Fruit fly (Drosophila melanogaster) whole organism, prepupa: ENCODE results near the gene CG17029.

ENCODE experiments used
- Blimp-1 ChIP-seq: fragments of 200-800 bp; sonication (Bioruptor generic); optimal IDR thresholded peaks from 3 replicates; lab custom pipeline; 2017; ENCODE audit warnings: missing biosample characterization, missing genetic modification characterization, mild to moderate bottlenecking, moderate library complexity, missing genetic modification reagents
- CG10631 ChIP-seq: fragments of 200-800 bp; sonication (Bioruptor generic); optimal IDR thresholded peaks from 2 replicates; lab custom pipeline; 2016; ENCODE audit warnings: missing biosample characterization, missing genetic modification characterization
- CG10669 ChIP-seq: fragments of 200-800 bp; sonication (Bioruptor generic); optimal IDR thresholded peaks from 3 replicates; lab custom pipeline; 2018; ENCODE audit warnings: missing biosample characterization, mild to moderate bottlenecking, missing genetic modification characterization, moderate library complexity
- CG11294 ChIP-seq: fragments of 200-800 bp; sonication (Bioruptor generic); IDR thresholded peaks from 2 replicates; pipeline ENCODE4 v1.3.6; 2022; ENCODE audit warnings: missing biosample characterization, missing genetic modification characterization
- CG11902 ChIP-seq: fragments of 200-800 bp; sonication (Bioruptor generic); optimal IDR thresholded peaks from 3 replicates; lab custom pipeline; 2016; ENCODE audit warnings: missing biosample characterization, missing genetic modification characterization
- CG15336 ChIP-seq: fragments of 200-800 bp; sonication (Bioruptor generic); IDR thresholded peaks from 2 replicates; pipeline ENCODE4 v1.3.6; 2022; ENCODE audit warnings: missing biosample characterization, missing genetic modification characterization
- CG1621 ChIP-seq: fragments of 200-800 bp; sonication (Bioruptor generic); optimal IDR thresholded peaks from 3 replicates; lab custom pipeline; 2018; ENCODE audit warnings: missing biosample characterization, mild to moderate bottlenecking, missing genetic modification characterization
- CG3032 ChIP-seq: fragments of 200-800 bp; optimal IDR thresholded peaks from 2 replicates; lab custom pipeline; 2019; ENCODE audit warnings: missing biosample characterization, mild to moderate bottlenecking, missing genetic modification characterization, moderate library complexity
- CG31627 ChIP-seq: fragments of 200-800 bp; sonication (Bioruptor generic); optimal IDR thresholded peaks from 3 replicates; lab custom pipeline; 2016; ENCODE audit warnings: missing biosample characterization, missing genetic modification characterization
- CG34406 ChIP-seq: fragments of 200-800 bp; sonication (Bioruptor generic); optimal IDR thresholded peaks from 3 replicates; lab custom pipeline; 2016; ENCODE audit warnings: missing biosample characterization, missing genetic modification characterization
- CG3919 ChIP-seq: fragments of 200-800 bp; sonication (Bioruptor generic); optimal IDR thresholded peaks from 3 replicates; lab custom pipeline; 2016; ENCODE audit warnings: missing biosample characterization, missing genetic modification characterization
- CG6163 ChIP-seq: fragments of 200-800 bp; sonication (Bioruptor generic); IDR thresholded peaks from 3 replicates; pipeline ENCODE4 v1.3.6; 2022; ENCODE audit warnings: missing biosample characterization, missing genetic modification characterization
- CG6276 ChIP-seq: fragments of 200-800 bp; sonication (Bioruptor generic); optimal IDR thresholded peaks from 2 replicates; lab custom pipeline; 2017; ENCODE audit warnings: missing biosample characterization, mild to moderate bottlenecking, missing genetic modification characterization
- CG6792 ChIP-seq: fragments of 200-800 bp; sonication (Bioruptor generic); optimal IDR thresholded peaks from 3 replicates; lab custom pipeline; 2016; ENCODE audit warnings: missing biosample characterization, missing genetic modification characterization
- CG6854 ChIP-seq: fragments of 200-800 bp; sonication (Bioruptor generic); optimal IDR thresholded peaks from 2 replicates; lab custom pipeline; 2017; ENCODE audit warnings: missing biosample characterization, mild to moderate bottlenecking, missing genetic modification characterization
- CG7368 ChIP-seq: fragments of 200-800 bp; sonication (Bioruptor generic); optimal IDR thresholded peaks from 3 replicates; lab custom pipeline; 2016; ENCODE audit warnings: missing biosample characterization, missing genetic modification characterization
- CG8319 ChIP-seq: fragments of 200-800 bp; sonication (Bioruptor generic); optimal IDR thresholded peaks from 3 replicates; lab custom pipeline; 2016; ENCODE audit warnings: missing biosample characterization, missing genetic modification characterization
- CG8632 ChIP-seq: fragments of 200-800 bp; sonication (Bioruptor generic); optimal IDR thresholded peaks from 3 replicates; lab custom pipeline; 2016; ENCODE audit warnings: missing biosample characterization, missing genetic modification characterization
- Eip75B ChIP-seq: fragments of 200-800 bp; sonication (Bioruptor generic); optimal IDR thresholded peaks from 3 replicates; lab custom pipeline; 2016; ENCODE audit warnings: missing biosample characterization, missing genetic modification characterization
- Eip78C ChIP-seq: fragments of 200-800 bp; sonication (Bioruptor generic); peaks from one replicate; lab custom pipeline; 2016; ENCODE audit warnings: missing biosample characterization, missing genetic modification characterization
- Ets21C ChIP-seq: fragments of 200-800 bp; sonication (Bioruptor generic); optimal IDR thresholded peaks from 3 replicates; lab custom pipeline; 2016; ENCODE audit warnings: missing biosample characterization, missing genetic modification characterization
- Hr38 ChIP-seq: sonication (Bioruptor generic); optimal IDR thresholded peaks from 2 replicates; lab custom pipeline; 2016; ENCODE audit warnings: missing biosample characterization, missing genetic modification characterization
- Hr39 ChIP-seq: fragments of 200-800 bp; sonication (Bioruptor generic); optimal IDR thresholded peaks from 2 replicates; lab custom pipeline; 2016; ENCODE audit warnings: missing biosample characterization, missing genetic modification characterization
- Hr4 ChIP-seq: fragments of 200-800 bp; sonication (Bioruptor generic); optimal IDR thresholded peaks from 3 replicates; lab custom pipeline; 2016; ENCODE audit warnings: missing biosample characterization, missing genetic modification characterization
- Lpt ChIP-seq: fragments of 200-800 bp; sonication (Bioruptor generic); optimal IDR thresholded peaks from 3 replicates; lab custom pipeline; 2016; ENCODE audit warnings: missing biosample characterization, missing genetic modification characterization
- Smox ChIP-seq: fragments of 200-800 bp; sonication (Bioruptor generic); optimal IDR thresholded peaks from 3 replicates; lab custom pipeline; 2016; ENCODE audit warnings: missing biosample characterization, missing genetic modification characterization
- Sox102F ChIP-seq: fragments of 200-800 bp; sonication (Bioruptor generic); optimal IDR thresholded peaks from 2 replicates; lab custom pipeline; 2016; ENCODE audit warnings: missing biosample characterization, mild to moderate bottlenecking, missing genetic modification characterization
- Sox15 ChIP-seq: fragments of 200-800 bp; sonication (Bioruptor generic); optimal IDR thresholded peaks from 3 replicates; lab custom pipeline; 2016; ENCODE audit warnings: missing biosample characterization, missing genetic modification characterization
- achi ChIP-seq: fragments of 200-800 bp; sonication (Bioruptor generic); optimal IDR thresholded peaks from 3 replicates; lab custom pipeline; 2016; ENCODE audit warnings: missing biosample characterization, missing genetic modification characterization
- cyc ChIP-seq: fragments of 200-800 bp; sonication (Bioruptor generic); optimal IDR thresholded peaks from 3 replicates; lab custom pipeline; 2016; ENCODE audit warnings: missing biosample characterization, missing genetic modification characterization
- dac ChIP-seq: fragments of 200-800 bp; sonication (Bioruptor generic); optimal IDR thresholded peaks from 2 replicates; lab custom pipeline; 2017; ENCODE audit warnings: missing biosample characterization, mild to moderate bottlenecking, missing genetic modification characterization
- dsx ChIP-seq: fragments of 200-800 bp; optimal IDR thresholded peaks from 3 replicates; lab custom pipeline; 2019; ENCODE audit warnings: missing biosample characterization, mild to moderate bottlenecking, missing genetic modification characterization, moderate library complexity; ENCODE audit not compliant: poor library complexity, severe bottlenecking
- eg ChIP-seq: fragments of 200-800 bp; sonication (Bioruptor generic); IDR thresholded peaks from 3 replicates; pipeline ENCODE4 v1.3.6; 2022; ENCODE audit warnings: missing biosample characterization, missing genetic modification characterization
- fd59A ChIP-seq: fragments of 200-800 bp; sonication (Bioruptor generic); optimal IDR thresholded peaks from 2 replicates; lab custom pipeline; 2017; ENCODE audit warnings: missing biosample characterization, mild to moderate bottlenecking, missing genetic modification characterization, missing genetic modification reagents
- fd85E ChIP-seq: fragments of 200-800 bp; sonication (Bioruptor generic); optimal IDR thresholded peaks from 3 replicates; lab custom pipeline; 2016; ENCODE audit warnings: missing biosample characterization, missing genetic modification characterization
- fkh ChIP-seq: fragments of 200-800 bp; sonication (Bioruptor generic); optimal IDR thresholded peaks from 3 replicates; lab custom pipeline; 2017; ENCODE audit warnings: missing biosample characterization, mild to moderate bottlenecking, missing genetic modification characterization, moderate library complexity
- lz ChIP-seq: fragments of 200-800 bp; sonication (Bioruptor generic); optimal IDR thresholded peaks from 3 replicates; lab custom pipeline; 2016; ENCODE audit warnings: missing biosample characterization, missing genetic modification characterization
- net ChIP-seq: fragments of 200-800 bp; sonication (Bioruptor generic); optimal IDR thresholded peaks from 3 replicates; lab custom pipeline; 2016; ENCODE audit warnings: missing biosample characterization, missing genetic modification characterization
- pdm3 ChIP-seq: fragments of 200-800 bp; sonication (Bioruptor generic); optimal IDR thresholded peaks from 3 replicates; lab custom pipeline; 2016; ENCODE audit warnings: missing biosample characterization, missing genetic modification characterization
- salr ChIP-seq, 2 experiments: fragments of 200-800 bp; sonication (Bioruptor generic); optimal IDR thresholded peaks; 3 replicates each; lab custom pipeline; 2016 to 2018; ENCODE audit warnings: missing biosample characterization in 2 of 2, missing genetic modification characterization in 2 of 2, mild to moderate bottlenecking in 1 of 2
- ss ChIP-seq, 2 experiments: fragments of 200-800 bp; sonication (Bioruptor generic); optimal IDR thresholded peaks; 2 replicates in 1 of 2; 3 replicates in 1 of 2; lab custom pipeline; 2017 to 2018; ENCODE audit warnings: mild to moderate bottlenecking in 2 of 2, missing biosample characterization in 2 of 2, missing genetic modification characterization in 2 of 2, moderate library complexity in 1 of 2
- svp ChIP-seq: fragments of 200-800 bp; sonication (Bioruptor generic); peaks from one replicate; lab custom pipeline; 2016; ENCODE audit warnings: missing biosample characterization, missing genetic modification characterization
- topi ChIP-seq: fragments of 200-800 bp; sonication (Bioruptor generic); optimal IDR thresholded peaks from 3 replicates; lab custom pipeline; 2016; ENCODE audit warnings: missing biosample characterization, missing genetic modification characterization
- vri ChIP-seq: fragments of 200-800 bp; sonication (Bioruptor generic); optimal IDR thresholded peaks from 3 replicates; lab custom pipeline; 2016; ENCODE audit warnings: missing biosample characterization, mild to moderate bottlenecking, missing genetic modification characterization

CG17029 gene

DNA sequence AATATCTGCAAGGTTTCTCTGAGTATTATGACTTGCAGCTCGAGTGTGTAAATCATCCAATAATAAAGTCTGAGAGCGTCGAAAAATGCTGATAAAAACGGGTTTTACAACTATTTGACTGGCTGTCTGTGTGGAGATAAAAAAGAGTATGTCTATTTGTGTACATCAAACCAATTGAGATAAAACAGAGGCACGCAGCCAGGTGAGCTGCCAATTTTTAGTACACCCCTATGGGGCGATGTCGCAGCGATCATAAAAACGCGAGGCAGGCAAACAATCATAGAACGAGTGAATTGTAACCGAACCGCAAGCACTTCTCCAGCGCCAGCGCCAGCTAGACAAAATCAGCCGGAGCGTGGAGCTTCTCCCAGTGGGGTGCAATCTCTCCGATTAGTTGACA, 3.2 kb downstream of the CG17029 start, which contains the start of gene CG17027:
Gene CG17027, plus strand, starts transcription at position 189 of the 400 bp plus-strand sequence.
- TF ChIP-seq CG8632 (GFP tag; lab: Kevin White, UChicago), result no peak
- TF ChIP-seq fkh, result peak; percentile 51
- no peak for TF ChIP-seq CG10631
- TF ChIP-seq fd85E (GFP tag; lab: Kevin White, UChicago), result no peak
- TF ChIP-seq, all 60 proteins: peak for 1

DNA sequence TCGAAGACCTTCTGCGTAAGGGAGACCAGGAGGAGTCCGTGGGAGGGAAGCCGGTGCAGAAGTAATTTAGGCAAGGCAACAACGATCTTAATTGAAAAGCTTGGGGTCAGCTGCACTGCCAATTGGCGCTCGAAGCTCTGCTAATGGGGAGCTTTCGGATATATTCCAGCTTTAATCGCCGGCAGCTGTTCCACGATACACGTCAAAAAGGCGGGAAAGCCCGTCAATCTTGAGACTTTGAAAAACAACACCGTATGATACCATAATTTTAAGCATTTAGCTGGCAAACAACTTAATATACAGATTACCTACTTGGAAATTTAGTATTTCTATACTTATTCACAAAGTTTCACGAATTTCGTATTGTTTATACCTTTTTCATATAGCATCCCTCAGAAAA, 4.7 kb downstream of the CG17029 start:
- no peak for TF ChIP-seq CG7368
- TF ChIP-seq CG8319 (GFP tag; lab: Kevin White, UChicago), result no peak
- peak; percentile 9 for TF ChIP-seq vri (GFP tag; lab: Kevin White, UChicago)

DNA sequence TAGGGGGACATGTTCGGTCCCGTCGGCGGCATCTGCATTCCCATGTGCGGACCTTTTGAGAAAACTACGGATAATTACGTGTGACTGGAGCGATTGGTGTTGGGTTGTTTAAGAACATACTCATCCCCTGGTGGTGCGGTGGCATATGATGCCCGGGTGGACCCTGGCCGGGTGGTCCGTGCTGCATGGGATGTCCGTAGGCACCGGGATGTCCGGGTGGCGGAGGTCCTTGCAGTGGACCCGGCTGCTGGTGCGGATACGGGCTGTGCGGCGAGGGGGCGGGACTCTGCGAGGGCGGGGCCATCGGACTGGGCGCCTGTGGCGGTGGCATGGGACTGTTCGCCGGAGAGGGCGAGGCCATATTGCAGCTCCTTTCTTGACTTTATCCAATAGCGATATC, 5.5 kb downstream of the CG17029 start:
- TF ChIP-seq Hr38 (no peak), Smox (GFP tag; lab: Kevin White, UChicago) (no peak), Eip75B (GFP tag; lab: Kevin White, UChicago) (no peak), Sox15 (GFP tag; lab: Kevin White, UChicago) (no peak), ss (GFP tag; optimal IDR thresholded peaks at IDR 0.05; lab: Kevin White, UChicago) (no peak), CG6276 (GFP tag; lab: Kevin White, UChicago) (no peak), Eip78C (GFP tag; lab: Kevin White, UChicago) (no peak), Blimp-1 (no peak), CG15336 (GFP tag; lab: Robert Waterston, UW) (no peak), CG7368 (no peak)

DNA sequence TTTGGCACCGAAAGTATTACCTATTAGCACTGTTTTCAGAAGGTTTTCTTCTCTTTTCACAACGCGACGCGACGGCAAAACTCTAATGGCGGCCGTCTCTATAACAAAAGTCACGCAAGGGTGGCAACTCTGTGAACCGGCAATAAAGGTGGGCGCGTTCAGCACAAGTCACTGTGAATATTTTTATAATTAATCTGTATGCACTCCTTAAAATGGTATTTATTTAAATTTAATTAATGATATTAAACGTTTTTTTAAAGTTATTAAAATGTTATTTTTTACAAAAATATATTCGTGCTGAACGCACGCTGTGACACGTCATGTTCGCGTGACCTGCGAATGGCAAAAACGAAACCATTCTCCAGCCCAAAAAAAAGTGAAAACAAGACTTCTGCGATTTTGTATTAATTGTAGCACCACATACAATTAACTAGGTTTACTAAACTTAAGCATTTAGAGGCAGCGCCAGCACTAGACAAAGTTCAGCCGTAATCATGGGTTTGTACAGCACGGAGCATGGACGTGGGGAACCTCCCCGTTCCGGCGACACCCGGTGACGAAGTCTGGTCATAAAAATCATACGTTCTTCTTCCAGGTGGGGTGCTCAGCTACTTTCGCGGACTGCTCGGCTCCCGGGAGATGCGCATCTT, 6.2 kb downstream of the CG17029 start, which contains the start of the genes brm and Arl1:
Gene brm, minus strand, starts transcription at position 87 of the 650 bp plus-strand sequence.
Gene Arl1, plus strand, starts transcription at position 353 of the 650 bp plus-strand sequence.
- peak; percentile 99 for TF ChIP-seq svp (GFP tag; lab: Kevin White, UChicago)
- TF ChIP-seq Ets21C (GFP tag; lab: Kevin White, UChicago), result peak; percentile 90
- TF ChIP-seq CG6792 (GFP tag; lab: Kevin White, UChicago), result peak; percentile 94
- peak; percentile 98 for TF ChIP-seq dac (GFP tag; lab: Kevin White, UChicago)
- peak in 1 of 2 experiments; percentile 99 for TF ChIP-seq ss (GFP tag; optimal IDR thresholded peaks at IDR 0.05; lab: Kevin White, UChicago)
- TF ChIP-seq Hr38, result peak; percentile 6
- TF ChIP-seq Hr4, result peak; percentile 97
- peak; percentile 96 for TF ChIP-seq lz (GFP tag; lab: Kevin White, UChicago)
- TF ChIP-seq CG34406 (GFP tag; lab: Kevin White, UChicago), result peak; percentile 99
- TF ChIP-seq CG7368, result peak; percentile 94
- TF ChIP-seq Hr39, result peak; percentile 92
- peak; percentile 96 to 98 for TF ChIP-seq salr (GFP tag; optimal IDR thresholded peaks at IDR 0.05; lab: Kevin White, UChicago)
- TF ChIP-seq CG1621 (tag; lab: Kevin White, UChicago), result peak; percentile 93
- peak; percentile 94 for TF ChIP-seq Smox (GFP tag; lab: Kevin White, UChicago)
- TF ChIP-seq Sox15 (GFP tag; lab: Kevin White, UChicago), result peak; percentile 98
- peak; percentile 98 for TF ChIP-seq CG15336 (GFP tag; lab: Robert Waterston, UW)
- TF ChIP-seq fd59A (GFP tag; lab: Kevin White, UChicago), result peak; percentile 97
- peak; percentile 97 for TF ChIP-seq Lpt
- peak; percentile 97 for TF ChIP-seq net (GFP tag; lab: Kevin White, UChicago)
- TF ChIP-seq CG11902 (GFP tag; lab: Kevin White, UChicago), result peak; percentile 97
- TF ChIP-seq CG3032, result peak; percentile 99
- peak; percentile 95 for TF ChIP-seq Sox102F
- peak; percentile 99 for TF ChIP-seq CG6163 (GFP tag; lab: Robert Waterston, UW)
- no peak for TF ChIP-seq fkh
- TF ChIP-seq vri (GFP tag; lab: Kevin White, UChicago), result peak; percentile 94
- peak; percentile 96 for TF ChIP-seq CG10669 (GFP tag; lab: Kevin White, UChicago)
- peak; percentile 97 for TF ChIP-seq dsx (GFP tag; lab: Kevin White, UChicago)
- TF ChIP-seq achi (GFP tag; lab: Kevin White, UChicago), result peak; percentile 97
- peak; percentile 99 for TF ChIP-seq eg (GFP tag; lab: Robert Waterston, UW)
- peak; percentile 92 for TF ChIP-seq CG6854 (GFP tag; lab: Kevin White, UChicago)
- TF ChIP-seq CG31627 (GFP tag; lab: Kevin White, UChicago), result peak; percentile 95
- TF ChIP-seq fd85E (GFP tag; lab: Kevin White, UChicago), result peak; percentile 85
- TF ChIP-seq cyc (GFP tag; lab: Kevin White, UChicago), result peak; percentile 96
- peak; percentile 94 for TF ChIP-seq CG6276 (GFP tag; lab: Kevin White, UChicago)
- TF ChIP-seq pdm3, result peak; percentile 96
- peak; percentile 98 for TF ChIP-seq CG11294 (GFP tag; lab: Robert Waterston, UW)
- peak; percentile 96 for TF ChIP-seq topi (GFP tag; lab: Kevin White, UChicago)
- peak; percentile 98 for TF ChIP-seq CG3919 (GFP tag; lab: Kevin White, UChicago)
